Worm (Caenorhabditis elegans) whole organism, L1 larva: ENCODE data around the gene Y15E3A.5.

Experiments used
- ama-1 ChIP-seq: fragments of 150-350 bp; optimal IDR thresholded peaks from 2 replicates; lab custom pipeline; 2014
- nhr-237 ChIP-seq: fragments of 150-350 bp; optimal IDR thresholded peaks from 2 replicates; lab custom pipeline; 2014; ENCODE audit warnings: missing biosample characterization, missing genetic modification characterization
- nhr-76 ChIP-seq: sonication (generic microtip); optimal IDR thresholded peaks from 2 replicates; lab custom pipeline; 2017; ENCODE audit warnings: missing biosample characterization, missing genetic modification characterization
- nhr-77 ChIP-seq: fragments of 150-350 bp; optimal IDR thresholded peaks from 2 replicates; lab custom pipeline; 2014; ENCODE audit warnings: missing biosample characterization, missing genetic modification characterization
- pqm-1 ChIP-seq: sonication (generic microtip); optimal IDR thresholded peaks from 3 replicates; lab custom pipeline; 2017; ENCODE audit warnings: missing biosample characterization, missing genetic modification characterization
- unc-30 ChIP-seq: sonication (generic microtip); optimal IDR thresholded peaks from 2 replicates; lab custom pipeline; 2017; ENCODE audit warnings: missing biosample characterization, missing genetic modification characterization
- ztf-4 ChIP-seq: fragments of 150-350 bp; optimal IDR thresholded peaks from 2 replicates; lab custom pipeline; 2014; ENCODE audit warnings: missing biosample characterization, missing genetic modification characterization

DNA sequence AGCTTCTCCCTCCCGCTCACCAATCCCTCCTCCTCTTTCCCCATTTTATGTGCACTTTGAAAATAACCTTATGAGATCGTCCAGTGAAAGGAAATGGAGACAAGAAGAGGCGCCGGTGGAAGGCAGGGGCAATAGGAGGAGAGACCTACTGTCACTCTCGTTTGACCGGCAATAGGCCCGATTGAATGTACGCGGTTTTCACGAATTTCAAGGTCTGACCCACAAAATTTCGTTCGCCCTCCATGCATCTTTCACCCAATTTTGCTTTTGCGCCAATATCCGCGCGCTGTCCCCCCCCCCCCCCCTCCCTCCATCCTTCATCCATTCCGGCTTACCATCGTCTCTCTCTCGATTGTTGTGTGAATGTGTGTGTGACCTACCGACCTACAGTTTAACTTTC, 32.7 kb upstream of the Y15E3A.5 start:
- no peak for TF ChIP-seq pqm-1 (tag; lab: Kevin White, UChicago)
- no peak for TF ChIP-seq ztf-4 (tag; lab: Kevin White, UChicago)
- no peak for TF ChIP-seq unc-30 (tag; lab: Kevin White, UChicago)
- TF ChIP-seq ama-1 (lab: Kevin White, UChicago): no peak
- TF ChIP-seq nhr-76 (tag; lab: Kevin White, UChicago): no peak
- no peak for TF ChIP-seq nhr-237 (tag; lab: Kevin White, UChicago)
- no peak for TF ChIP-seq nhr-77 (tag; lab: Kevin White, UChicago)
